Worm (Caenorhabditis elegans) whole organism, L4/young adult: ENCODE measurements around the gene emb-27.

ENCODE experiments used
- W03F9.2 ChIP-seq: fragments of 150-350 bp; optimal IDR thresholded peaks from 2 replicates; lab custom pipeline; 2014; ENCODE audit warnings: missing biosample characterization, missing genetic modification characterization
- dao-5 ChIP-seq: sonication (generic microtip); optimal IDR thresholded peaks from 2 replicates; lab custom pipeline; 2016; ENCODE audit warnings: missing genotype, missing genetic modification characterization, moderate library complexity, missing compliant biosample characterization
- him-1 ChIP-seq: sonication (generic microtip); optimal IDR thresholded peaks from 2 replicates; lab custom pipeline; 2016; ENCODE audit warnings: missing genotype, missing genetic modification reagents, missing genetic modification characterization, missing compliant biosample characterization

- TF ChIP-seq W03F9.2 (tag; lab: Kevin White, UChicago) (no peak), him-1 (tag; lab: Kevin White, UChicago) (no peak), dao-5 (tag; lab: Kevin White, UChicago) (no peak)
Measured at ce11 chrII:8138015-8138546, 23.9 kb downstream of the emb-27 start, which contains the start of gene cdc-48.2.
